Worm (Caenorhabditis elegans): ENCODE data around the gene C23G10.5.

Gene C23G10.5

ce11 chrIII:6198378-6199234 lies 7.7 kb downstream of the C23G10.5 start, which contains the start of the genes C23G10.7 and rpn-2:
Gene C23G10.7, minus strand, starts transcription at chrIII:6198414.
Gene rpn-2, plus strand, starts transcription at chrIII:6199184.
- TF ChIP-seq pes-1 (GFP tag; IDR thresholded peaks at IDR 0.05) (no peak), sea-1 (GFP tag; conservative IDR thresholded peaks at IDR 0.05) (no peak), aly-1 (tag; optimal IDR thresholded peaks at IDR 0.05) (no peak), hmg-4 (GFP tag; optimal IDR thresholded peaks at IDR 0.05) (no peak), tbx-37 (GFP tag; conservative IDR thresholded peaks at IDR 0.05) (no peak), hmbx-1 (tag; optimal IDR thresholded peaks at IDR 0.05) (no peak), tbx-11 (GFP tag; IDR thresholded peaks at IDR 0.05) (no peak), ceh-13 (GFP tag; optimal IDR thresholded peaks at IDR 0.05) (no peak), B0310.2 (tag; optimal IDR thresholded peaks at IDR 0.05) (no peak), F13C5.2 (tag; optimal IDR thresholded peaks at IDR 0.05) (peak; percentile 2), scrt-1 (GFP tag; IDR thresholded peaks at IDR 0.05) (0 out of 2 replicates have a peak, but pooled peaks have one; percentile 17), ets-7 (tag; optimal IDR thresholded peaks at IDR 0.05) (no peak), tra-4 (tag; optimal IDR thresholded peaks at IDR 0.05) (no peak), hnd-1 (tag; optimal IDR thresholded peaks at IDR 0.05) (no peak), flt-1 (GFP tag; IDR thresholded peaks at IDR 0.05) (no peak), ama-1 (optimal IDR thresholded peaks at IDR 0.05) (no peak), ceh-36 (tag; optimal IDR thresholded peaks at IDR 0.05) (no peak)

ce11 chrIII:6201325-6201724 lies 10.4 kb downstream of the C23G10.5 start:
- TF ChIP-seq sea-1 (GFP tag; conservative IDR thresholded peaks at IDR 0.05) (no peak), ets-7 (tag; optimal IDR thresholded peaks at IDR 0.05) (no peak), aly-1 (tag; optimal IDR thresholded peaks at IDR 0.05) (no peak), scrt-1 (GFP tag; IDR thresholded peaks at IDR 0.05) (no peak), hnd-1 (tag; optimal IDR thresholded peaks at IDR 0.05) (no peak), tbx-11 (GFP tag; IDR thresholded peaks at IDR 0.05) (no peak), hmg-4 (GFP tag; optimal IDR thresholded peaks at IDR 0.05) (no peak), ceh-13 (GFP tag; optimal IDR thresholded peaks at IDR 0.05) (no peak), tra-4 (tag; optimal IDR thresholded peaks at IDR 0.05) (no peak), ama-1 (optimal IDR thresholded peaks at IDR 0.05) (no peak)

- TF ChIP-seq B0310.2 (tag; optimal IDR thresholded peaks at IDR 0.05) (no peak), pes-1 (GFP tag; IDR thresholded peaks at IDR 0.05) (no peak), aly-1 (tag; optimal IDR thresholded peaks at IDR 0.05) (no peak), scrt-1 (GFP tag; IDR thresholded peaks at IDR 0.05) (no peak), hnd-1 (tag; optimal IDR thresholded peaks at IDR 0.05) (no peak), tra-4 (tag; optimal IDR thresholded peaks at IDR 0.05) (no peak)
Observed at ce11 chrIII:6202440-6202839, 11.5 kb downstream of the C23G10.5 start.

DNA sequence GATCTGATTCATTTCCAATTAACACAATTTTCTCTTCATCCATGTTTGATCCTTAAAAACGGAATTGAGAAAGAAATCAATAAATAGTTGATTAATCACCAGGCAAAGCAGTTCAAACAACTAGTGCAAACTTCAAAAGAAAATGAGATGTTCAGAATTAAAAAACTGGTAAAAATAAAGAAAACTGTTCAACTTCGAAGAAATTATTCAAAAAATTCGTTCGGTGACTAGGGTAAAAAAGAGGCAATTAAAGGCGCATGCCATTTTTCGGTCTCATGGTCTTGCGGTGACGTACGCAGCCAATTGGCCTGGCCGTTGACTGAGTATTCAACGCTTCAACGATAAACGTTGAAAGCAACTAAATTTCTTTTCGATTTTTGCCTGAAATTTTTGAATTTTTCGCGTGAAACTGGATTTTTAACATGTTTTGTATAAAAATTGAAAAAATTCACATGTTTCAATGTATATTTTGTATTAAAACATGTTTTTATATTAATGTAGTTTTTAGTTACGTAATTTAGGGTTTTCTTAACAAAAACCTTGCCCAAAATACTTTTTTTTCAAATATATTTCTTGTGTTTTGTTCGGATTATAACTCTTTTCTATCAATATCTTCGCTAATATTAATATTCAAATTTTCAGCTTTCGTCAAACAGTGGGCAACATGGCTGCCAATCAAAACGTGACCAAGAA lies 15.4 kb downstream of the C23G10.5 start, which contains the start of the genes sna-3 and rps-3:
sna-3 (minus strand) TSS at position 51 of the 693 bp plus-strand sequence.
rps-3 (plus strand) TSS at position 643 of the 693 bp plus-strand sequence.
- TF ChIP-seq F13C5.2 (tag; optimal IDR thresholded peaks at IDR 0.05) = peak; percentile 10
- TF ChIP-seq hnd-1 (tag; optimal IDR thresholded peaks at IDR 0.05) = no peak

- no peak for TF ChIP-seq hmg-4 (GFP tag; optimal IDR thresholded peaks at IDR 0.05)
- no peak for TF ChIP-seq ama-1 (optimal IDR thresholded peaks at IDR 0.05)
- TF ChIP-seq sea-1 (GFP tag; conservative IDR thresholded peaks at IDR 0.05) = no peak
- TF ChIP-seq hnd-1 (tag; optimal IDR thresholded peaks at IDR 0.05) = no peak
- no peak for TF ChIP-seq flt-1 (GFP tag; IDR thresholded peaks at IDR 0.05)
- TF ChIP-seq ets-7 (tag; optimal IDR thresholded peaks at IDR 0.05) = no peak
Observed at ce11 chrIII:6207046-6207445, 16.1 kb downstream of the C23G10.5 start.

- TF ChIP-seq pes-1 (GFP tag; IDR thresholded peaks at IDR 0.05) (no peak), aly-1 (tag; optimal IDR thresholded peaks at IDR 0.05) (no peak), tbx-37 (GFP tag; conservative IDR thresholded peaks at IDR 0.05) (no peak), scrt-1 (GFP tag; IDR thresholded peaks at IDR 0.05) (no peak), B0310.2 (tag; optimal IDR thresholded peaks at IDR 0.05) (no peak), ets-7 (tag; optimal IDR thresholded peaks at IDR 0.05) (no peak), hmbx-1 (tag; optimal IDR thresholded peaks at IDR 0.05) (no peak)
Observed at ce11 chrIII:6207881-6208280, 17.0 kb downstream of the C23G10.5 start, which contains the start of gene C23G10.2. Gene C23G10.2, plus strand, starts transcription at chrIII:6208064.

- TF ChIP-seq hmg-4 (GFP tag; optimal IDR thresholded peaks at IDR 0.05) (no peak), tbx-37 (GFP tag; conservative IDR thresholded peaks at IDR 0.05) (no peak), sea-1 (GFP tag; conservative IDR thresholded peaks at IDR 0.05) (no peak), B0310.2 (tag; optimal IDR thresholded peaks at IDR 0.05) (no peak), ama-1 (optimal IDR thresholded peaks at IDR 0.05) (no peak), pes-1 (GFP tag; IDR thresholded peaks at IDR 0.05) (no peak), ceh-36 (tag; optimal IDR thresholded peaks at IDR 0.05) (no peak), hmbx-1 (tag; optimal IDR thresholded peaks at IDR 0.05) (no peak), hnd-1 (tag; optimal IDR thresholded peaks at IDR 0.05) (no peak), ets-7 (tag; optimal IDR thresholded peaks at IDR 0.05) (no peak), F13C5.2 (tag; optimal IDR thresholded peaks at IDR 0.05) (no peak), aly-1 (tag; optimal IDR thresholded peaks at IDR 0.05) (no peak), ceh-13 (GFP tag; optimal IDR thresholded peaks at IDR 0.05) (no peak), tra-4 (tag; optimal IDR thresholded peaks at IDR 0.05) (no peak), tbx-11 (GFP tag; IDR thresholded peaks at IDR 0.05) (no peak), flt-1 (GFP tag; IDR thresholded peaks at IDR 0.05) (no peak), scrt-1 (GFP tag; IDR thresholded peaks at IDR 0.05) (no peak)
Observed at ce11 chrIII:6208984-6209383, 18.1 kb downstream of the C23G10.5 start, which contains the start of gene C23G10.1. Gene C23G10.1, plus strand, starts transcription at chrIII:6209284.
